Worm (Caenorhabditis elegans): Measurements from ENCODE around the gene mrpl-10.

The mrpl-10 gene

DNA sequence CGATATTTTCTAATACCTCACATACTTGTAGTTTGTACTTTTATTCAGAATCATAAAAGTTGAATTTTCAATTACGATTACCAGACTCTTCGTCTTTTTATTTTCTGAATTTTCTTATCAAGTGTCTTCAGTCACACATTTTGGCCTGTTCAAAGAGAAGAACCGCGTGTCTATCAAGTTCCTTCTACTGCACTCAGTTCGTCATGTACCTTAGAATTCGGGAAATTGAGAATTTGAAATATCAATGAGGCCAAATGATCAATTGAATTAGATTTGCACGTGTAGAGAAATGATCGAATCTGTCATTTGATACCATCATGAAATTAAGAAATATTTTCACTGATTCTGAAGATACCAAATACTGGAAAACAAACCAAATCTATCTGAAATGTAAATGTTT lies 14.8 kb downstream of the mrpl-10 start:
- TF ChIP-seq ztf-23 (GFP tag; IDR thresholded peaks at IDR 0.05), result no peak
- no peak for TF ChIP-seq cog-1 (tag; optimal IDR thresholded peaks at IDR 0.05)
- no peak for TF ChIP-seq ztf-29 (GFP tag; IDR thresholded peaks at IDR 0.05)
- TF ChIP-seq ref-1 (GFP tag; conservative IDR thresholded peaks at IDR 0.05), result no peak
- no peak for TF ChIP-seq klf-2 (GFP tag; conservative IDR thresholded peaks at IDR 0.05)
- no peak for TF ChIP-seq med-1 (GFP tag; optimal IDR thresholded peaks at IDR 0.05; ENCODE audit: insufficient read depth)
- TF ChIP-seq flt-1 (GFP tag; IDR thresholded peaks at IDR 0.05), result no peak
- no peak for TF ChIP-seq T22C8.4 (GFP tag; IDR thresholded peaks at IDR 0.05)
- TF ChIP-seq tab-1 (GFP tag; IDR thresholded peaks at IDR 0.05), result no peak

DNA sequence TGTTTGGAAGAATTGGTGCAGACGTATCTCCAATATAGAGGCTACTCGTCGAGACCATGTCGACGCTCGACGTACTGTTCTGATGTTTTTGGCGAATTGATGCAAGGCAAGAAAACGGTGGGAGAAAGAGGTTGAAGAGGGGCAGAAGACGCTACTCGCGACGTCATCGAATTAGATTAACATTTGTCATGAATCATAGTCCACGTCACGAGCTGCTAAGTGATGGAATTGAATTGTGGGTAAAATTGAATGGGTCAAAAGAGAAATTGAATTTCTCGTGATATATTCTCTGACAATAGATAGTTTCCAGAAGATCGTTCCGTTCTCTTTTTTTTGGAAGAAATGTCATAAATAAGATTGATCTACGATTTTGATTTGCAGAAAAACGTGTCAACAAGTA lies 18.6 kb downstream of the mrpl-10 start:
- no peak for TF ChIP-seq cog-1 (tag; optimal IDR thresholded peaks at IDR 0.05)
- no peak for TF ChIP-seq ztf-23 (GFP tag; IDR thresholded peaks at IDR 0.05)
- TF ChIP-seq ztf-29 (GFP tag; IDR thresholded peaks at IDR 0.05), result no peak
- no peak for TF ChIP-seq T22C8.4 (GFP tag; IDR thresholded peaks at IDR 0.05)
- TF ChIP-seq flt-1 (GFP tag; IDR thresholded peaks at IDR 0.05), result no peak
- no peak for TF ChIP-seq med-1 (GFP tag; optimal IDR thresholded peaks at IDR 0.05; ENCODE audit: insufficient read depth)
- TF ChIP-seq tab-1 (GFP tag; IDR thresholded peaks at IDR 0.05), result no peak
- no peak for TF ChIP-seq ref-1 (GFP tag; conservative IDR thresholded peaks at IDR 0.05)
- no peak for TF ChIP-seq klf-2 (GFP tag; conservative IDR thresholded peaks at IDR 0.05)

DNA sequence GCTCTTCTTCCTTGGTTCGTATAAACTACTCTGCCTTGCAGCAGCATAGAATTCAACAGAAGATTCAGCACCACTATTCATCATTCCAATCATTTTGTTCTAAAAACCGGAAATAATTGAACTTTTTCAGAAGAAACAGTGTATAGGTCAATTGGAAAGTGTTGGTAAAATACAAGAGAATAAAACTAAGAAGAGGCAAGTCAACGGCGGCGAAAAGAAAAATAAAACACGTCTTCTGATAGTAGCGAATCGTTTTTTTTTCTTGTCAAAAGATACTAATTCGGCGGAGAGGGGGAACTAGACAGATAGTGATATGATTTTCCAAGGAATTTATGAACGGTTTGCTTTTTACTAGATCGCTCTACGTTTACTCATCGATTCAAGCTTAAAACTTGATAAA lies 19.3 kb downstream of the mrpl-10 start, which contains the start of gene F35C11.6:
Gene F35C11.6 (minus strand): TSS at position 101 of the 400 bp plus-strand sequence.
- TF ChIP-seq T22C8.4 (GFP tag; IDR thresholded peaks at IDR 0.05), result no peak
- TF ChIP-seq flt-1 (GFP tag; IDR thresholded peaks at IDR 0.05), result no peak
- TF ChIP-seq klf-2 (GFP tag; conservative IDR thresholded peaks at IDR 0.05), result no peak
- TF ChIP-seq ref-1 (GFP tag; conservative IDR thresholded peaks at IDR 0.05), result no peak
- no peak for TF ChIP-seq ztf-23 (GFP tag; IDR thresholded peaks at IDR 0.05)
- no peak for TF ChIP-seq tab-1 (GFP tag; IDR thresholded peaks at IDR 0.05)
- TF ChIP-seq ztf-29 (GFP tag; IDR thresholded peaks at IDR 0.05), result no peak

DNA sequence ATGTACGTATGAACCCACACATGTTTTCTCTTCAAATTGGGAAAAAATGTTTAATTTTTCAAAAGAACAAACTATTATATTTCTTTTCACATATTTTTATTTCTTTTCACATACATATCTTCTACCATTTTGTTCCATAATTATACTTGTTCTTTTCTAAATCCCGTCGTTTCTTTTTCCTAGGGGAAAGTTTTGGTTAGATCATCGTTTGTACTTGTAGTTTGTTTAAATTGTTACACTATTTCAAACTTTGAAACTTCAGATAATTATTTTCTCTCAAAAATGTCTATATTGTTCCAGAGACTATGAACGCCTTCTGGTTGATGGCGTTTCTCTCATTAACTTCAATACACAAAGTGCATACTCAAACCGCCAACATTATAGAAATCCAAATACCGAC lies 22.3 kb downstream of the mrpl-10 start, which contains the start of gene F35C11.7:
Gene F35C11.7 (plus strand): TSS at position 301 of the 400 bp plus-strand sequence.
- TF ChIP-seq ztf-23 (GFP tag; IDR thresholded peaks at IDR 0.05) (no peak), cog-1 (tag; optimal IDR thresholded peaks at IDR 0.05) (no peak), ref-1 (GFP tag; conservative IDR thresholded peaks at IDR 0.05) (no peak)

DNA sequence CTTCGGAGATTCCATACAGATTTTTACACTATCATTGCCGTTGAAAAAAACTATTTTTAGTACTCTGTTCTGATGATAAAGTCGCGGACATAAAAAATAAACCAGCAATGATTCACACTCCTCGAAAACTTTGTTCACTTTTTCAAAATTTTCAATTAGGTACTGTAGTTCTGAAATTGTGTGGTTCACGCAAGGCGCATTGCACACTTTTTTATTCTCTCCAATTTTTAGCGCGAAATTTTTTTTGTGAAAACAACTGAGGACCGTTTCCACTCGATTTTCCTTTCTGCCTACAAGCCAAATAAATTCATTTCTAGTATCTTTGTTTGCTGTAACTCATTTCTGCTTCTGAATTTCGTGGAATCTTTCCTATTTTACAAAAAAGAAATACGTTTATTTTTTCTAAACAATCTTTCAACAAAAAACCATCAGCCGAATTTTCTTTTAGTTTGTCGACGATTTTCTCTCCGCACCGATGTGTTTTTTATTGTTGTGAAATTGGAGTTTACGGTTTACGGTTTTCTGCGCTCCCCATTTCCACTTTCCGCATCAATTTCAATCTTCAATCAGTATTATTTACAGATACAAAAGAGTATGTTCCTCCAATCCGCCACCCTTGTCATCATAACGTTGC lies 25.0 kb downstream of the mrpl-10 start, which contains the start of gene F35C11.5:
Gene F35C11.5 (plus strand): TSS at position 584 of the 634 bp plus-strand sequence.
- TF ChIP-seq med-1 (GFP tag; optimal IDR thresholded peaks at IDR 0.05; ENCODE audit: insufficient read depth) (no peak), flt-1 (GFP tag; IDR thresholded peaks at IDR 0.05) (no peak), ref-1 (GFP tag; conservative IDR thresholded peaks at IDR 0.05) (no peak), tab-1 (GFP tag; IDR thresholded peaks at IDR 0.05) (no peak), klf-2 (GFP tag; conservative IDR thresholded peaks at IDR 0.05) (no peak), T22C8.4 (GFP tag; IDR thresholded peaks at IDR 0.05) (no peak), ztf-29 (GFP tag; IDR thresholded peaks at IDR 0.05) (no peak), cog-1 (tag; optimal IDR thresholded peaks at IDR 0.05) (no peak)

DNA sequence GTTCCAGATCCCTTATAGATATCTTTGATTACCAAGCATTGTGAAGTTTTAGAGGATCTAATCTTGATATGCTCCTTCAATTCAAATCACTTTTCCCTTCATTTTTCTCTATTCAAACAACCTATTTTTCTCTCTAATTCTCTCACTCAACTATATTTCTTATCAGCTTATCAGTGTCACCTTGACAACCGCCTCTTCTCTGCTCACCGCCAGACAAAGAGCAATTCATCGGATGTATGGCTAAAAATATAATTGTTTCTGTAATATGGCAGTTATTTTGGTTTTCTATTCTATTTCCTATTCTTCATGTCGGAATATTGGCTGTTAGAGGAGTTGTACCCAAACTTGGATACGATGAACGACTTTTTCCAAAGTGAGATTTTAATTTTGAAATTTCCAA lies 28.6 kb downstream of the mrpl-10 start:
- TF ChIP-seq ztf-23 (GFP tag; IDR thresholded peaks at IDR 0.05) (no peak), T22C8.4 (GFP tag; IDR thresholded peaks at IDR 0.05) (no peak), klf-2 (GFP tag; conservative IDR thresholded peaks at IDR 0.05) (no peak), flt-1 (GFP tag; IDR thresholded peaks at IDR 0.05) (no peak), ztf-29 (GFP tag; IDR thresholded peaks at IDR 0.05) (no peak), tab-1 (GFP tag; IDR thresholded peaks at IDR 0.05) (no peak), ref-1 (GFP tag; conservative IDR thresholded peaks at IDR 0.05) (no peak), cog-1 (tag; optimal IDR thresholded peaks at IDR 0.05) (no peak), med-1 (GFP tag; optimal IDR thresholded peaks at IDR 0.05; ENCODE audit: insufficient read depth) (no peak)

DNA sequence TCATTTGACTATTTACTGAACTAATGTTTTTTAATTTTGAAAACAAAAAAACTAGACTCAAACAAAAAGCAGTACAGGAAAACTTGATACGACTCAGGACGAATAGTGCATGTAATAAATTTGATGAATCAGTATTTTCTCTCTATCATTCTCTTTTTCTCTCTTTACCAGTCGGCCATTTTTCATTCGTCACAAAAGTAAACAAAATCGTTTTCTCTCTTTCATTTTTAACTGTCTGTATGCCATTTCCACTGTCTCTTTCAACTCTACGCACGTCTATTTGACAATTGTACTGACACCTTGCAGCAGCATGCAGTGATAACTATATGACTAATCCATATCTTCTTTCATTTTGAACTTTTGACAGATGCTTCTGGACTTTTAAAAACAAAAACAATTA lies 29.6 kb downstream of the mrpl-10 start, which contains the start of the genes F35C11.2 and F35C11.4:
Gene F35C11.2 (minus strand): TSS at position 90 of the 400 bp plus-strand sequence.
Gene F35C11.4 (plus strand): TSS at position 260 of the 400 bp plus-strand sequence.
- TF ChIP-seq klf-2 (GFP tag; conservative IDR thresholded peaks at IDR 0.05) (no peak), cog-1 (tag; optimal IDR thresholded peaks at IDR 0.05) (no peak), tab-1 (GFP tag; IDR thresholded peaks at IDR 0.05) (no peak), flt-1 (GFP tag; IDR thresholded peaks at IDR 0.05) (no peak), med-1 (GFP tag; optimal IDR thresholded peaks at IDR 0.05; ENCODE audit: insufficient read depth) (no peak), T22C8.4 (GFP tag; IDR thresholded peaks at IDR 0.05) (no peak), ztf-23 (GFP tag; IDR thresholded peaks at IDR 0.05) (no peak), ref-1 (GFP tag; conservative IDR thresholded peaks at IDR 0.05) (no peak), ztf-29 (GFP tag; IDR thresholded peaks at IDR 0.05) (no peak)

DNA sequence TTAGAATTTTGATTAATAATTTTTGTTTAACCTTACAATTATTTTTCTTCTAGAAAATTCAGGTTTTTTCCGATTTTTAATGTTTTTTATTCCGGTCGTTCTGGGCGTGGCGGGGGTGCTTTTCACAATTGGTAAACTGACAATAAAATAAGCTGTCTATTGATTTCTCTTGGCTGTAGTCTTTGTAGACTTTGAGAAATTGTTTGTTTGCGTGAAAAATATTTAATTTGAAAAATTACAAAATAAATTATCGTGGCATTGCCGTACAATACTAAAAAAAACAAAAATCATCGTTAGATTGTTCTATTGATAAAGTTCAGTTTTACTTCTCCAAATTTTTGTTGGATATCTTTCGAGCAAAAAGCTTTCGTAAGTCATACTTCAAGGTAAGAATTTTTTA lies 31.8 kb downstream of the mrpl-10 start, which contains the start of gene F35C11.3:
Gene F35C11.3 (plus strand): TSS at position 301 of the 400 bp plus-strand sequence.
- no peak for TF ChIP-seq ref-1 (GFP tag; conservative IDR thresholded peaks at IDR 0.05)

DNA sequence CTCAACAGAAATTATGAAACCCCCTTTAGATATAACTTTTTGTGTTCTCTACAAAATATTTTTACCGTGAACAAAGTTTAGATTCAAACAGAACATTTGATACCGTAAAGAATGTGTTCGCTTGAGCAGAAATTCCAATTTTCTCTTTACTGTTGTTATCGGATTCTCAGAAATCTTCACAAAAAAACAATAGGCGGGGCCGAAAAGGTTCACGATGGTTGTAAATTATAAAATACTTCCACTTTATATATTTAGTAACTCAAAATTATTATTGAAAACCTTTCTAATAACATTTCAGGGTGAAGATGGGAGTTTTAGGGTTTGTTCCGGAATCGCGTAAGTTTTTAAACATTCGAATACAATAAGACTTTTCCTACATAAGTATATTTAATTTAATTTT lies 40.2 kb downstream of the mrpl-10 start, which contains the start of gene nlp-5:
Gene nlp-5 (plus strand): TSS at position 301 of the 400 bp plus-strand sequence.
- TF ChIP-seq ztf-23 (GFP tag; IDR thresholded peaks at IDR 0.05) (no peak), tab-1 (GFP tag; IDR thresholded peaks at IDR 0.05) (no peak), ref-1 (GFP tag; conservative IDR thresholded peaks at IDR 0.05) (no peak), klf-2 (GFP tag; conservative IDR thresholded peaks at IDR 0.05) (no peak)

DNA sequence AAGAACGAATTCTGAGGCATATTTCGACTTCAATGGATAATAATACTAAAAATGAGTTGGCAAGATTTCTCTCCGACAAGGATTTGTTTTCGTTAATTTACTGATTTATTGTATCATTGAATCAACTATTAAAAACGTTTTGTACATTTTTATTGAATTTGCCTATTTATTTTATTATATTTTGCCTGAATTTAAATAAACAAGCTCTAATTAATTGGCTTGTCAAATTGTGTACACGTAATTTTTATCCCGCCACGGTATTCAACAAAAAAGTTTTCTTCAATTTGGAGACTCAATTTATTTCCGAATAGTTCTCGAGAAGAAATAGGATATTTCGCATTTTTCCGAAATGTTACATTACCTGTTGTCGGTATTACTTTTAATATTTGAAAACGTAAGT lies 45.8 kb downstream of the mrpl-10 start, which contains the start of gene M110.7:
Gene M110.7 (plus strand): TSS at position 301 of the 400 bp plus-strand sequence.
- TF ChIP-seq ztf-29 (GFP tag; IDR thresholded peaks at IDR 0.05), result no peak
- TF ChIP-seq med-1 (GFP tag; optimal IDR thresholded peaks at IDR 0.05; ENCODE audit: insufficient read depth), result no peak
- TF ChIP-seq ztf-23 (GFP tag; IDR thresholded peaks at IDR 0.05), result no peak
- TF ChIP-seq tab-1 (GFP tag; IDR thresholded peaks at IDR 0.05), result no peak
- TF ChIP-seq cog-1 (tag; optimal IDR thresholded peaks at IDR 0.05), result no peak
- TF ChIP-seq klf-2 (GFP tag; conservative IDR thresholded peaks at IDR 0.05), result no peak
- TF ChIP-seq ref-1 (GFP tag; conservative IDR thresholded peaks at IDR 0.05), result no peak
- TF ChIP-seq T22C8.4 (GFP tag; IDR thresholded peaks at IDR 0.05), result no peak
- TF ChIP-seq flt-1 (GFP tag; IDR thresholded peaks at IDR 0.05), result no peak
